Fruit fly (Drosophila melanogaster) whole organism, embryonic: ENCODE results near the gene CG42726.
A peak's percentile ranks its signal among the peaks of the same experiment; 100 is the strongest.

Experiments
- CG1024 ChIP-seq: fragments of 200-800 bp; sonication (Bioruptor generic); IDR thresholded peaks from 2 replicates; pipeline ENCODE4 v1.3.6; 2022; ENCODE audit warnings: missing biosample characterization, missing genetic modification characterization
- CG10321 ChIP-seq: fragments of 200-800 bp; sonication (Bioruptor generic); IDR thresholded peaks from 2 replicates; pipeline ENCODE4 v1.3.6; 2022; ENCODE audit warnings: missing biosample characterization, missing genetic modification characterization
- CG11504 ChIP-seq: fragments of 200-800 bp; sonication (Bioruptor generic); optimal IDR thresholded peaks from 3 replicates; lab custom pipeline; 2019; ENCODE audit warnings: missing biosample characterization, mild to moderate bottlenecking, missing genetic modification characterization, moderate library complexity
- CG1233 ChIP-seq: fragments of 200-800 bp; sonication (Bioruptor generic); optimal IDR thresholded peaks from 4 replicates; lab custom pipeline; 2018; ENCODE audit warnings: missing biosample characterization, mild to moderate bottlenecking, missing genetic modification characterization
- CG2129 ChIP-seq: fragments of 200-800 bp; sonication (Bioruptor generic); IDR thresholded peaks from 2 replicates; pipeline ENCODE4 v1.3.6; 2022; ENCODE audit warnings: missing biosample characterization, missing genetic modification characterization; ENCODE audit not compliant: partially characterized antibody
- CG2875 ChIP-seq: fragments of 200-800 bp; sonication (Bioruptor generic); optimal IDR thresholded peaks from 2 replicates; lab custom pipeline; 2017; ENCODE audit warnings: missing biosample characterization, mild to moderate bottlenecking, missing genetic modification characterization, missing genetic modification reagents
- CG30403 ChIP-seq: fragments of 200-800 bp; sonication (Bioruptor generic); optimal IDR thresholded peaks from 3 replicates; lab custom pipeline; 2016; ENCODE audit warnings: missing biosample characterization, missing genetic modification characterization
- CG32772 ChIP-seq: fragments of 200-800 bp; sonication (Bioruptor generic); IDR thresholded peaks from 2 replicates; pipeline ENCODE4 v1.3.6; 2022; ENCODE audit warnings: missing biosample characterization, missing genetic modification characterization
- CG42726 ChIP-seq: fragments of 200-800 bp; sonication (Bioruptor generic); IDR thresholded peaks from 2 replicates; pipeline ENCODE4 v1.3.6; 2022; ENCODE audit warnings: missing biosample characterization, missing genetic modification characterization; ENCODE audit not compliant: partially characterized antibody
- CG5180 ChIP-seq: fragments of 200-800 bp; sonication (Bioruptor generic); optimal IDR thresholded peaks from 3 replicates; lab custom pipeline; 2017; ENCODE audit warnings: missing biosample characterization, missing genetic modification characterization, mild to moderate bottlenecking, moderate library complexity, missing genetic modification reagents
- CG7556 ChIP-seq: fragments of 200-800 bp; sonication (Bioruptor generic); optimal IDR thresholded peaks from 2 replicates; lab custom pipeline; 2017; ENCODE audit warnings: missing biosample characterization, mild to moderate bottlenecking, missing genetic modification characterization
- CG7928 ChIP-seq: fragments of 200-800 bp; sonication (Bioruptor generic); optimal IDR thresholded peaks from 2 replicates; lab custom pipeline; 2017; ENCODE audit warnings: missing biosample characterization, mild to moderate bottlenecking, missing genetic modification characterization
- CG8359 ChIP-seq: fragments of 200-800 bp; sonication (Bioruptor generic); optimal IDR thresholded peaks from 2 replicates; lab custom pipeline; 2017; ENCODE audit warnings: missing biosample characterization, mild to moderate bottlenecking, missing genetic modification characterization, borderline replicate concordance
- CG8924 ChIP-seq: fragments of 200-800 bp; optimal IDR thresholded peaks from 3 replicates; lab custom pipeline; 2019; ENCODE audit warnings: missing biosample characterization, mild to moderate bottlenecking, missing genetic modification characterization, moderate library complexity
- CG8944 ChIP-seq: fragments of 200-800 bp; sonication (Bioruptor generic); optimal IDR thresholded peaks from 3 replicates; lab custom pipeline; 2016; ENCODE audit warnings: missing biosample characterization, missing genetic modification characterization
- CkIIα-i1 ChIP-seq: fragments of 200-800 bp; sonication (Bioruptor generic); IDR thresholded peaks from 2 replicates; pipeline ENCODE4 v1.3.6; 2022; ENCODE audit warnings: missing biosample characterization, missing genetic modification characterization
- CoRest ChIP-seq: fragments of 200-800 bp; sonication (Bioruptor generic); optimal IDR thresholded peaks from 3 replicates; lab custom pipeline; 2018; ENCODE audit warnings: missing biosample characterization, mild to moderate bottlenecking, missing genetic modification characterization, moderate library complexity
- Fer3 ChIP-seq: fragments of 200-800 bp; sonication (Bioruptor generic); optimal IDR thresholded peaks from 2 replicates; lab custom pipeline; 2018; ENCODE audit warnings: missing biosample characterization, mild to moderate bottlenecking, missing genetic modification characterization, moderate library complexity
- HLH3B ChIP-seq: fragments of 200-800 bp; sonication (Bioruptor generic); IDR thresholded peaks from 2 replicates; pipeline ENCODE4 v1.3.6; 2022; ENCODE audit warnings: missing biosample characterization, missing genetic modification characterization
- HLH54F ChIP-seq: fragments of 200-800 bp; sonication (Bioruptor generic); optimal IDR thresholded peaks from 3 replicates; lab custom pipeline; 2016; ENCODE audit warnings: missing biosample characterization, missing genetic modification characterization
- HmgZ ChIP-seq: fragments of 200-800 bp; sonication (Bioruptor generic); optimal IDR thresholded peaks from 2 replicates; lab custom pipeline; 2018; ENCODE audit warnings: missing biosample characterization, mild to moderate bottlenecking, missing genetic modification characterization
- Lim3 ChIP-seq: fragments of 200-800 bp; sonication (Bioruptor generic); IDR thresholded peaks from 2 replicates; pipeline ENCODE4 v1.3.6; 2022; ENCODE audit warnings: missing biosample characterization, missing genetic modification characterization
- MTF-1 ChIP-seq: fragments of 200-800 bp; sonication (Bioruptor generic); optimal IDR thresholded peaks from 2 replicates; lab custom pipeline; 2018; ENCODE audit warnings: missing biosample characterization, mild to moderate bottlenecking, missing genetic modification characterization, borderline replicate concordance
- Myb ChIP-seq: fragments of 200-800 bp; sonication (Bioruptor generic); optimal IDR thresholded peaks from 2 replicates; lab custom pipeline; 2016; ENCODE audit warnings: missing biosample characterization, missing genetic modification characterization
- Opbp ChIP-seq: fragments of 200-800 bp; sonication (Bioruptor generic); IDR thresholded peaks from 3 replicates; pipeline ENCODE4 v1.3.6; 2022; ENCODE audit warnings: missing biosample characterization, missing genetic modification characterization; ENCODE audit not compliant: partially characterized antibody
- PHDP ChIP-seq: fragments of 200-800 bp; sonication (Bioruptor generic); optimal IDR thresholded peaks from 3 replicates; lab custom pipeline; 2018; ENCODE audit warnings: missing biosample characterization, mild to moderate bottlenecking, missing genetic modification characterization, moderate library complexity
- Pdp1 ChIP-seq, 2 experiments: fragments of 200-800 bp; sonication (Bioruptor generic); optimal IDR thresholded peaks; 3 replicates each; lab custom pipeline; 2016; ENCODE audit warnings: missing biosample characterization in 2 of 2, missing genetic modification characterization in 2 of 2, mild to moderate bottlenecking in 1 of 2, moderate library complexity in 1 of 2
- Ssrp ChIP-seq: fragments of 200-800 bp; sonication (Bioruptor generic); optimal IDR thresholded peaks from 2 replicates; lab custom pipeline; 2018; ENCODE audit warnings: missing biosample characterization, mild to moderate bottlenecking, missing genetic modification characterization, moderate library complexity
- Vsx1 ChIP-seq: fragments of 200-800 bp; sonication (Bioruptor generic); optimal IDR thresholded peaks from 2 replicates; lab custom pipeline; 2017; ENCODE audit warnings: missing biosample characterization, mild to moderate bottlenecking, missing genetic modification characterization, missing genetic modification reagents
- ato ChIP-seq: fragments of 200-800 bp; sonication (Bioruptor generic); IDR thresholded peaks from 2 replicates; pipeline ENCODE4 v1.3.6; 2022; ENCODE audit warnings: missing biosample characterization, missing genetic modification characterization; ENCODE audit not compliant: partially characterized antibody
- az2 ChIP-seq: fragments of 200-800 bp; sonication (Bioruptor generic); optimal IDR thresholded peaks from 3 replicates; lab custom pipeline; 2016; ENCODE audit warnings: missing biosample characterization, missing genetic modification characterization
- br ChIP-seq: fragments of >200 bp; optimal IDR thresholded peaks from 2 replicates; lab custom pipeline; 2017
- exex ChIP-seq: fragments of 200-800 bp; sonication (Bioruptor generic); optimal IDR thresholded peaks from 4 replicates; lab custom pipeline; 2018; ENCODE audit warnings: missing biosample characterization, mild to moderate bottlenecking, missing genetic modification characterization, moderate library complexity
- gcm2 ChIP-seq: fragments of 200-800 bp; sonication (Bioruptor generic); optimal IDR thresholded peaks from 2 replicates; lab custom pipeline; 2016; ENCODE audit warnings: missing biosample characterization, missing genetic modification characterization
- jumu ChIP-seq: fragments of 200-800 bp; sonication (Bioruptor generic); optimal IDR thresholded peaks from 3 replicates; lab custom pipeline; 2016; ENCODE audit warnings: missing biosample characterization, missing genetic modification characterization
- kni ChIP-seq: fragments of 200-800 bp; sonication (Bioruptor generic); optimal IDR thresholded peaks from 3 replicates; lab custom pipeline; 2017; ENCODE audit warnings: mild to moderate bottlenecking, missing biosample characterization, missing genetic modification reagents, missing genetic modification characterization
- mirr ChIP-seq: fragments of 200-800 bp; sonication (Bioruptor generic); optimal IDR thresholded peaks from 3 replicates; lab custom pipeline; 2018; ENCODE audit warnings: missing biosample characterization, mild to moderate bottlenecking, missing genetic modification characterization
- nerfin-2 ChIP-seq: fragments of 200-800 bp; sonication (Bioruptor generic); IDR thresholded peaks from 2 replicates; pipeline ENCODE4 v1.3.6; 2022; ENCODE audit warnings: missing biosample characterization, missing genetic modification characterization; ENCODE audit not compliant: partially characterized antibody
- pho ChIP-seq: fragments of 200-800 bp; sonication (Bioruptor generic); optimal IDR thresholded peaks from 2 replicates; lab custom pipeline; 2016; ENCODE audit warnings: missing biosample characterization, missing genetic modification characterization
- pita ChIP-seq: fragments of 200-800 bp; sonication (Bioruptor generic); optimal IDR thresholded peaks from 2 replicates; lab custom pipeline; 2017; ENCODE audit warnings: missing biosample characterization, mild to moderate bottlenecking, missing genetic modification characterization
- pnt ChIP-seq: fragments of 200-800 bp; sonication (Bioruptor generic); optimal IDR thresholded peaks from 3 replicates; lab custom pipeline; 2016; ENCODE audit warnings: missing biosample characterization, missing genetic modification characterization
- pzg ChIP-seq: fragments of 200-800 bp; sonication (Bioruptor generic); optimal IDR thresholded peaks from 3 replicates; lab custom pipeline; 2018; ENCODE audit warnings: missing biosample characterization, mild to moderate bottlenecking, missing genetic modification characterization, moderate library complexity
- schlank ChIP-seq: fragments of 200-800 bp; sonication (Bioruptor generic); optimal IDR thresholded peaks from 2 replicates; lab custom pipeline; 2018; ENCODE audit warnings: missing biosample characterization, mild to moderate bottlenecking, missing genetic modification characterization
- sd ChIP-seq: fragments of 200-800 bp; sonication (Bioruptor generic); optimal IDR thresholded peaks from 3 replicates; lab custom pipeline; 2018; ENCODE audit warnings: missing biosample characterization, mild to moderate bottlenecking, missing genetic modification characterization, moderate library complexity
- sna ChIP-seq: fragments of 200-800 bp; sonication (Bioruptor generic); IDR thresholded peaks from 2 replicates; pipeline ENCODE4 v1.3.6; 2022; ENCODE audit warnings: missing biosample characterization, missing genetic modification characterization; ENCODE audit not compliant: partially characterized antibody
- tna ChIP-seq: fragments of 200-800 bp; sonication (Bioruptor generic); IDR thresholded peaks from 2 replicates; pipeline ENCODE4 v1.3.6; 2022; ENCODE audit warnings: missing biosample characterization, missing genetic modification characterization; ENCODE audit not compliant: partially characterized antibody
- trem ChIP-seq: fragments of 200-800 bp; optimal IDR thresholded peaks from 3 replicates; lab custom pipeline; 2019; ENCODE audit warnings: missing biosample characterization, mild to moderate bottlenecking, missing genetic modification characterization, moderate library complexity
- vvl ChIP-seq: fragments of 200-800 bp; sonication (Bioruptor generic); IDR thresholded peaks from 2 replicates; pipeline ENCODE4 v1.3.6; 2022; ENCODE audit warnings: missing biosample characterization, missing genetic modification characterization
- zen2 ChIP-seq: fragments of 200-800 bp; sonication (Bioruptor generic); IDR thresholded peaks from 3 replicates; pipeline ENCODE4 v1.3.6; 2022; ENCODE audit warnings: missing biosample characterization, missing genetic modification characterization; ENCODE audit not compliant: partially characterized antibody

CG42726 gene

dm6 chr3R:15340052-15340732, 7.7 kb upstream of the CG42726 start, which contains the start of gene SerRS-m (continued):
- no peak for TF ChIP-seq CG42726 (GFP tag; lab: Robert Waterston, UW)
- no peak for TF ChIP-seq CG10321 (GFP tag; lab: Robert Waterston, UW)
- no peak for TF ChIP-seq pnt (GFP tag; lab: Kevin White, UChicago)
- no peak for TF ChIP-seq ato (GFP tag; lab: Robert Waterston, UW)
- TF ChIP-seq HmgZ (tag; lab: Kevin White, UChicago) = no peak
- TF ChIP-seq Pdp1 (GFP tag; optimal IDR thresholded peaks at IDR 0.05; lab: Kevin White, UChicago) = peak in 1 of 2 experiments; percentile 13
- no peak for TF ChIP-seq Fer3
- no peak for TF ChIP-seq HLH54F (GFP tag; lab: Kevin White, UChicago)
- no peak for TF ChIP-seq br (lab: Kevin White, UChicago)
- no peak for TF ChIP-seq CG1233 (GFP tag; lab: Kevin White, UChicago)
- TF ChIP-seq PHDP (tag; lab: Kevin White, UChicago) = peak; percentile 17
- peak; percentile 22 for TF ChIP-seq CG7556 (GFP tag; lab: Kevin White, UChicago)
- TF ChIP-seq HLH3B = 0 out of 2 replicates have a peak, but pooled peaks have one; percentile 18
- no peak for TF ChIP-seq CG5180 (GFP tag; lab: Kevin White, UChicago)
- TF ChIP-seq jumu (GFP tag; lab: Kevin White, UChicago) = no peak
- peak; percentile 3 for TF ChIP-seq pzg (GFP tag; lab: Kevin White, UChicago)
- 0 out of 2 replicates have a peak, but pooled peaks have one; percentile 25 for TF ChIP-seq sna (GFP tag; lab: Robert Waterston, UW)
- TF ChIP-seq zen2 (GFP tag; lab: Robert Waterston, UW) = no peak
- TF ChIP-seq vvl (GFP tag; lab: Robert Waterston, UW) = no peak
- TF ChIP-seq sd (tag; lab: Kevin White, UChicago) = peak; percentile 33
- peak; percentile 17 for TF ChIP-seq kni (GFP tag; lab: Kevin White, UChicago)
- TF ChIP-seq CG7928 (GFP tag; lab: Kevin White, UChicago) = no peak
- no peak for TF ChIP-seq CG30403 (GFP tag; lab: Kevin White, UChicago)
- no peak for TF ChIP-seq nerfin-2 (GFP tag; lab: Robert Waterston, UW)
- TF ChIP-seq tna = no peak
- TF ChIP-seq CG11504 (tag; lab: Kevin White, UChicago) = no peak
- no peak for TF ChIP-seq gcm2
- peak; percentile 1 for TF ChIP-seq pho
- TF ChIP-seq Vsx1 (GFP tag; lab: Kevin White, UChicago) = no peak
- no peak for TF ChIP-seq CG1024
- TF ChIP-seq trem = no peak
- peak; percentile 68 for TF ChIP-seq Myb
- TF ChIP-seq CG2875 = peak; percentile 26
- no peak for TF ChIP-seq az2 (GFP tag; lab: Kevin White, UChicago)
- no peak for TF ChIP-seq Opbp (GFP tag; lab: Robert Waterston, UW)
- no peak for TF ChIP-seq Lim3
- TF ChIP-seq CG8944 (GFP tag; lab: Kevin White, UChicago) = no peak
- no peak for TF ChIP-seq CG2129 (GFP tag; lab: Robert Waterston, UW)
- TF ChIP-seq CG8359 = no peak
- no peak for TF ChIP-seq CG32772 (GFP tag; lab: Robert Waterston, UW)
- peak; percentile 18 for TF ChIP-seq CoRest (tag; lab: Kevin White, UChicago)
- no peak for TF ChIP-seq MTF-1 (GFP tag; lab: Kevin White, UChicago)
- no peak for TF ChIP-seq CkIIα-i1 (GFP tag; lab: Robert Waterston, UW)
- TF ChIP-seq exex = peak; percentile 0
- no peak for TF ChIP-seq mirr (GFP tag; lab: Kevin White, UChicago)
- no peak for TF ChIP-seq pita (GFP tag; lab: Kevin White, UChicago)
- TF ChIP-seq Ssrp (tag; lab: Kevin White, UChicago) = no peak
- TF ChIP-seq schlank (tag; lab: Kevin White, UChicago) = no peak
- no peak for TF ChIP-seq CG8924
